Worm (Caenorhabditis elegans) whole organism, L1 larva: ENCODE results near the gene rad-54.B.

Source experiments
- C04F5.9 ChIP-seq: sonication (generic microtip); optimal IDR thresholded peaks from 2 replicates; lab custom pipeline; 2016; ENCODE audit warnings: missing genetic modification characterization, missing compliant biosample characterization
- C16A3.4 ChIP-seq: fragments of 150-350 bp; optimal IDR thresholded peaks from 2 replicates; lab custom pipeline; 2014; ENCODE audit warnings: missing biosample characterization, missing genetic modification characterization
- C34B4.2 ChIP-seq: sonication (generic microtip); optimal IDR thresholded peaks from 2 replicates; lab custom pipeline; 2017; ENCODE audit warnings: mild to moderate bottlenecking, missing genetic modification characterization, missing compliant biosample characterization
- Y116A8C.19 ChIP-seq: sonication (generic microtip); optimal IDR thresholded peaks from 2 replicates; lab custom pipeline; 2016; ENCODE audit warnings: missing compliant biosample characterization, missing genetic modification characterization, borderline replicate concordance
- blmp-1 ChIP-seq: fragments of 150-350 bp; optimal IDR thresholded peaks from 2 replicates; lab custom pipeline; 2014; ENCODE audit warnings: missing biosample characterization, missing genetic modification characterization
- ceh-8 ChIP-seq: fragments of 200-800 bp; sonication (Bioruptor generic); optimal IDR thresholded peaks from 2 replicates; lab custom pipeline; 2018; ENCODE audit warnings: mild to moderate bottlenecking, missing genetic modification characterization, moderate library complexity, missing compliant biosample characterization
- ceh-82 ChIP-seq, 3 experiments: fragments of 150-350 bp in 1 of 3; sonication (generic microtip) in 2 of 3; optimal IDR thresholded peaks; 2 replicates each; lab custom pipeline; 2014 to 2017; ENCODE audit warnings: missing biosample characterization in 3 of 3, missing genetic modification characterization in 3 of 3
- ceh-88 ChIP-seq: fragments of 200-800 bp; sonication (Bioruptor generic); IDR thresholded peaks from 2 replicates; pipeline ENCODE4 v1.3.6; 2022; ENCODE audit warnings: missing genetic modification characterization, missing compliant biosample characterization
- ces-1 ChIP-seq: fragments of 150-350 bp; optimal IDR thresholded peaks from 2 replicates; lab custom pipeline; 2014; ENCODE audit warnings: missing biosample characterization, missing genetic modification reagents, missing genetic modification characterization
- efl-1 ChIP-seq, 4 experiments: fragments of 150-350 bp; optimal IDR thresholded peaks in 3 of 4; peaks in 1 of 4; 1 replicate in 1 of 4; 2 replicates in 3 of 4; lab custom pipeline; 2014; ENCODE audit warnings: missing biosample characterization in 2 of 4, missing genetic modification characterization in 2 of 4, missing genetic modification reagents in 2 of 4
- efl-3 ChIP-seq: fragments of 200-800 bp; sonication (Bioruptor generic); optimal IDR thresholded peaks from 2 replicates; lab custom pipeline; 2018; ENCODE audit warnings: mild to moderate bottlenecking, missing genetic modification characterization, missing compliant biosample characterization
- egl-13 ChIP-seq: sonication (generic microtip); optimal IDR thresholded peaks from 2 replicates; lab custom pipeline; 2016; ENCODE audit warnings: missing genotype, missing genetic modification reagents, missing genetic modification characterization, missing compliant biosample characterization
- egl-27 ChIP-seq, 2 experiments: fragments of 150-350 bp in 1 of 2; sonication (generic microtip); optimal IDR thresholded peaks; 3 replicates each; lab custom pipeline; 2017 to 2018; ENCODE audit warnings: missing biosample characterization in 2 of 2, missing genetic modification characterization in 2 of 2, missing genetic modification reagents in 2 of 2
- ets-5 ChIP-seq: fragments of 200-800 bp; sonication (Bioruptor generic); IDR thresholded peaks from 2 replicates; pipeline ENCODE4 v1.3.6; 2022; ENCODE audit warnings: missing genetic modification characterization, missing compliant biosample characterization
- fos-1 ChIP-seq: fragments of 150-350 bp; optimal IDR thresholded peaks from 2 replicates; lab custom pipeline; 2014; ENCODE audit warnings: missing biosample characterization, missing genetic modification characterization
- hlh-17 ChIP-seq: fragments of 200-800 bp; sonication (Bioruptor generic); optimal IDR thresholded peaks from 2 replicates; lab custom pipeline; 2018; ENCODE audit warnings: missing genetic modification characterization, mild to moderate bottlenecking, missing compliant biosample characterization, moderate library complexity, borderline replicate concordance
- hlh-4 ChIP-seq: sonication (generic microtip); optimal IDR thresholded peaks from 2 replicates; lab custom pipeline; 2016; ENCODE audit warnings: mild to moderate bottlenecking, missing genetic modification characterization, missing compliant biosample characterization
- irx-1 ChIP-seq: sonication (generic microtip); optimal IDR thresholded peaks from 2 replicates; lab custom pipeline; 2016; ENCODE audit warnings: missing genetic modification characterization, missing compliant biosample characterization
- lin-14 ChIP-seq: fragments of 200-800 bp; sonication (Bioruptor generic); optimal IDR thresholded peaks from 2 replicates; lab custom pipeline; 2018; ENCODE audit warnings: mild to moderate bottlenecking, missing genetic modification characterization, moderate library complexity, missing compliant biosample characterization
- lin-39 ChIP-seq: fragments of 150-350 bp; optimal IDR thresholded peaks from 2 replicates; lab custom pipeline; 2014; ENCODE audit warnings: missing biosample characterization, missing genetic modification reagents, missing genetic modification characterization
- mab-9 ChIP-seq: fragments of 200-800 bp; sonication (Bioruptor generic); IDR thresholded peaks from 2 replicates; pipeline ENCODE4 v1.3.6; 2022; ENCODE audit warnings: missing genetic modification reagents, missing genetic modification characterization, missing compliant biosample characterization
- mef-2 ChIP-seq: fragments of 150-350 bp; optimal IDR thresholded peaks from 2 replicates; lab custom pipeline; 2014; ENCODE audit warnings: missing biosample characterization, missing genetic modification characterization
- nhr-19 ChIP-seq: fragments of 200-800 bp; sonication (Bioruptor generic); conservative IDR thresholded peaks from 2 replicates; pipeline ENCODE4 v1.3.6; 2022; ENCODE audit warnings: missing genetic modification characterization, missing compliant biosample characterization
- nhr-76 ChIP-seq: sonication (generic microtip); optimal IDR thresholded peaks from 2 replicates; lab custom pipeline; 2017; ENCODE audit warnings: missing biosample characterization, missing genetic modification characterization
- nhr-77 ChIP-seq: fragments of 150-350 bp; optimal IDR thresholded peaks from 2 replicates; lab custom pipeline; 2014; ENCODE audit warnings: missing biosample characterization, missing genetic modification characterization
- nhr-84 ChIP-seq: sonication (generic microtip); optimal IDR thresholded peaks from 2 replicates; lab custom pipeline; 2017; ENCODE audit warnings: missing biosample characterization, missing genetic modification characterization
- pag-3 ChIP-seq: sonication (generic microtip); optimal IDR thresholded peaks from 2 replicates; lab custom pipeline; 2017; ENCODE audit warnings: missing genetic modification characterization, mild to moderate bottlenecking, missing compliant biosample characterization, antibody characterized with exemption, borderline replicate concordance; ENCODE audit not compliant: insufficient read depth
- rnt-1 ChIP-seq: sonication (generic microtip); optimal IDR thresholded peaks from 2 replicates; lab custom pipeline; 2016; ENCODE audit warnings: mild to moderate bottlenecking, missing genetic modification characterization, moderate library complexity, missing compliant biosample characterization
- snu-23 ChIP-seq: sonication (generic microtip); optimal IDR thresholded peaks from 2 replicates; lab custom pipeline; 2016; ENCODE audit warnings: missing genetic modification characterization, missing compliant biosample characterization
- sox-4 ChIP-seq: sonication (generic microtip); optimal IDR thresholded peaks from 2 replicates; lab custom pipeline; 2016; ENCODE audit warnings: missing genetic modification characterization, missing compliant biosample characterization
- sup-37 ChIP-seq: fragments of 200-800 bp; sonication (Bioruptor generic); optimal IDR thresholded peaks from 2 replicates; lab custom pipeline; 2018; ENCODE audit warnings: mild to moderate bottlenecking, missing genetic modification characterization, missing compliant biosample characterization
- tbx-2 ChIP-seq: sonication (generic microtip); optimal IDR thresholded peaks from 2 replicates; lab custom pipeline; 2016; ENCODE audit warnings: missing genetic modification characterization, missing compliant biosample characterization
- unc-130 ChIP-seq: fragments of 150-350 bp; optimal IDR thresholded peaks from 2 replicates; lab custom pipeline; 2017; ENCODE audit warnings: missing biosample characterization, missing genetic modification characterization, inconsistent platforms
- unc-62 ChIP-seq: fragments of 150-350 bp; optimal IDR thresholded peaks from 2 replicates; lab custom pipeline; 2014; ENCODE audit warnings: missing biosample characterization, missing genetic modification reagents, missing genetic modification characterization
- unc-86 ChIP-seq: sonication (generic microtip); optimal IDR thresholded peaks from 2 replicates; lab custom pipeline; 2016; ENCODE audit warnings: missing genetic modification characterization, missing compliant biosample characterization
- zag-1 ChIP-seq: fragments of 150-350 bp; optimal IDR thresholded peaks from 2 replicates; lab custom pipeline; 2014; ENCODE audit warnings: missing biosample characterization, missing genetic modification characterization
- ztf-4 ChIP-seq: fragments of 150-350 bp; optimal IDR thresholded peaks from 2 replicates; lab custom pipeline; 2014; ENCODE audit warnings: missing biosample characterization, missing genetic modification characterization

rad-54.B gene

DNA sequence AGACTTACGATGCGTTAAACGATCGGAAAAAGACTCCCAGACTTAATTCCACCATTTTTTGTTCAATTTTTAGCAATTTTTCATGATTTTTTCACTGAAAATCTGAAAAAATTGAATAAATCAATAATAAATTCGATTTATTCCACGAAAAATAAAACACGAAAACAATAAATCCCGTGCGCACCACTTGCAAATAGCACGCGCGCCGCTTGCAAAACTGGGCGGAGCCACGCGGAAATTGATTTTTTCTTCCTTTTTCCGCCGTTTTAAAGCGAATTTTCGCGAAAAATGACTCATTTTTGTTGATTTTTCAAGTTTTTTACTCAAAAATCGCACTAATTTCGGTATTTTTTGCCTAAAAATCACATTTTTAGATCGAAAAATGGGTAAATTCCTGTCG lies 3.1 kb upstream of the rad-54.B start, which contains the start of the genes Y116A8C.9 and arf-6 (continued):
- TF ChIP-seq ets-5 (GFP tag; lab: Robert Waterston, UW) (no peak), nhr-76 (tag; lab: Kevin White, UChicago) (no peak), C16A3.4 (tag; lab: Kevin White, UChicago) (peak; percentile 28), C04F5.9 (no peak), unc-130 (tag; lab: Kevin White, UChicago) (peak; percentile 71), pag-3 (tag; lab: Kevin White, UChicago) (no peak), unc-86 (peak; percentile 57), unc-62 (GFP tag; lab: Kevin White, UChicago) (no peak), lin-39 (tag; lab: Kevin White, UChicago) (peak; percentile 54), zag-1 (no peak), nhr-84 (no peak), egl-27 (tag; optimal IDR thresholded peaks at IDR 0.05; lab: Kevin White, UChicago) (no peak)

DNA sequence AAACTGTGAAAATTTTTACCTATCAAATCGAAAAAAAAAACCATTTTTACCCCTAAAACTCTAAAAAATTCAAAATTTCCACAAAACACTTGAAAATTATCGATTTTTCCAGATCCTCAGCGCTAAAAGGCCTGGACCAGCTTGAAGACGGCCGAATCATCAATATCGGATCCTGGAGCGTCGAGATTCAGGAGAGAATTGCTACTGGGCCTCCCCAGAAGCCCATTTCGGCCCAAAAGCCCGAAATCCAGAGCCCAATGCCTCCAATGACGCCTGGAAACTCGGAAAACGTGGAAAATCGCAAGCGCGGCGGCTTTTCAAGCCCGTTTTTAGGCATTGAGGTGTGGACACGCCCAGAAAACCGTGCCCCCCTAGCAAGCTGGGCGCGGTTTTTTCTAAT lies 2.5 kb downstream of the rad-54.B start:
- no peak for TF ChIP-seq Y116A8C.19 (tag; lab: Kevin White, UChicago)
- TF ChIP-seq efl-1 (optimal IDR thresholded peaks at IDR 0.05; lab: Kevin White, UChicago), result no peak
- peak in 1 of 2 experiments; percentile 32 for TF ChIP-seq efl-1 (GFP tag; optimal IDR thresholded peaks at IDR 0.05 in 1 of 2; lab: Kevin White, UChicago)
- TF ChIP-seq, all 84 proteins: peak for 1

DNA sequence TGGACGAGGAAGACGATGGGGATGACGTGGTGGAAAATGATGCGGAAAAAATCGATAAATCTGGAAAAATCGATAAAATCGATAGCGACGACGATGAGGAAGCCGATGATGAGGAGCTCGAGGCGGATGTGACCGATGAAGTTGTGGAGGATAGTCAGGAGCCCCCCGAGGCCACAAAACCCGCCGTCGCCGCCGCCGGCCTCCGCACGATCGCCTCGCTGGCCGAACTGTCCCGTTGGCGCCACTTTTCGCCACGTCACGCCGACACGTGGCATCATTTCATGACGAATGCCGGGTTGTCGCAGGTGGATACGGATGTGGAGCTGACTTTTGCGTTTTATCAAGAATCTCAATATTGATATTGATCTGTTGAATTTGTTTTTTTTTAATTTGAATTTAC lies 12.6 kb downstream of the rad-54.B start:
- TF ChIP-seq efl-3 (GFP tag; lab: Kevin White, UChicago) (no peak), ceh-88 (GFP tag; lab: Robert Waterston, UW) (no peak), lin-14 (GFP tag; lab: Kevin White, UChicago) (no peak), tbx-2 (tag; lab: Kevin White, UChicago) (no peak), egl-27 (tag; optimal IDR thresholded peaks at IDR 0.05; lab: Kevin White, UChicago) (no peak), efl-1 (optimal IDR thresholded peaks at IDR 0.05; lab: Kevin White, UChicago) (no peak), efl-1 (GFP tag; optimal IDR thresholded peaks at IDR 0.05 in 1 of 2; lab: Kevin White, UChicago) (no peak), rnt-1 (tag; lab: Kevin White, UChicago) (no peak), ceh-8 (GFP tag; lab: Kevin White, UChicago) (no peak), egl-13 (tag; lab: Kevin White, UChicago) (no peak), blmp-1 (tag; lab: Kevin White, UChicago) (no peak), irx-1 (tag; lab: Kevin White, UChicago) (no peak), snu-23 (GFP tag; lab: Kevin White, UChicago) (no peak), nhr-77 (no peak)

DNA sequence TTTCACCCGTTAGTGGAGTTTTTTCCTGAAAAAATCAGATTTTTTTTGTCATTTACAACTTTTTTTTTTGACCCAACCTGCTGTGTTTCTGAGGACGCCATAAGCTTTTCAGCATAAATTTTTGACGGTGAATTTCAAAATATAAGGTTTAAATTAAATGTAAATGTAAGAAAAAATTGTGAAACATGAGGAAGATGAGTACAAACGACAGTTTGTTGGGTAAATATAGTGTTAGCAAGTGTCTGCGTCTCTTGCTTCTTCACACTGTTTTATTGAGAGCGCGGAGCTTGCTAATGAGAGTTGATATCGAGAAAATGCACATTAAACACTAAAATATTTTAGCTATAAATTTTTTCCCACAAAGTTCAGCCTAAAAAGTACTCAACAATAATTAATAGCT lies 20.5 kb downstream of the rad-54.B start, which contains the start of gene rom-3:
TSS of gene rom-3 (minus strand) at position 101 of the 400 bp plus-strand sequence.
- TF ChIP-seq Y116A8C.19 (tag; lab: Kevin White, UChicago) (no peak), sup-37 (GFP tag; lab: Kevin White, UChicago) (no peak), mab-9 (GFP tag; lab: Robert Waterston, UW) (no peak), fos-1 (tag; lab: Kevin White, UChicago) (no peak), hlh-17 (GFP tag; lab: Kevin White, UChicago) (no peak), nhr-19 (GFP tag; lab: Robert Waterston, UW) (no peak), sox-4 (tag; lab: Kevin White, UChicago) (no peak), C34B4.2 (no peak), blmp-1 (tag; lab: Kevin White, UChicago) (no peak), ces-1 (GFP tag; lab: Kevin White, UChicago) (no peak), egl-27 (tag; optimal IDR thresholded peaks at IDR 0.05; lab: Kevin White, UChicago) (no peak), hlh-4 (tag; lab: Kevin White, UChicago) (no peak), ztf-4 (no peak), efl-1 (optimal IDR thresholded peaks at IDR 0.05; lab: Kevin White, UChicago) (no peak), efl-1 (GFP tag; optimal IDR thresholded peaks at IDR 0.05 in 1 of 2; lab: Kevin White, UChicago) (no peak), lin-14 (GFP tag; lab: Kevin White, UChicago) (no peak), mef-2 (tag; lab: Kevin White, UChicago) (no peak), ceh-88 (GFP tag; lab: Robert Waterston, UW) (no peak), ceh-82 (tag; optimal IDR thresholded peaks at IDR 0.05; lab: Kevin White, UChicago) (no peak)
- TF ChIP-seq, all 84 proteins: peak for 0
